Fruit fly (Drosophila melanogaster) whole organism: ENCODE results near the gene sing.

Experiments used
- CG8478 ChIP-seq: fragments of >200 bp; optimal IDR thresholded peaks from 2 replicates; lab custom pipeline; 2018; ENCODE audit warnings: inconsistent platforms
- Dll ChIP-seq: fragments of >200 bp; optimal IDR thresholded peaks from 2 replicates; lab custom pipeline; 2017
- pan ChIP-seq: fragments of >200 bp; optimal IDR thresholded peaks from 2 replicates; lab custom pipeline; 2017
- psq ChIP-seq: fragments of >200 bp; optimal IDR thresholded peaks from 2 replicates; lab custom pipeline; 2017

dm6 chrX:16683765-16684164 is 4.7 kb downstream of the sing start, which contains the start of gene Axs:
- TF ChIP-seq Dll (lab: Kevin White, UChicago) (no peak), pan (lab: Kevin White, UChicago) (no peak), psq (lab: Kevin White, UChicago) (no peak), CG8478 (lab: Kevin White, UChicago) (no peak)
